Worm (Caenorhabditis elegans): Measurements from ENCODE around the gene B0303.11.

Gene B0303.11

ce11 chrIII:8743796-8744404 lies 33.7 kb upstream of the B0303.11 start, which contains the start of gene ZK370.6:
TSS of gene ZK370.6 (minus strand) at chrIII:8743846.
- TF ChIP-seq lin-14 (GFP tag; optimal IDR thresholded peaks at IDR 0.05) = peak; percentile 16
- TF ChIP-seq mef-2 (tag; optimal IDR thresholded peaks at IDR 0.05) = no peak

- no peak for TF ChIP-seq unc-30 (tag; optimal IDR thresholded peaks at IDR 0.05)
- TF ChIP-seq efl-1 (optimal IDR thresholded peaks at IDR 0.05) = no peak
- TF ChIP-seq efl-1 (GFP tag; optimal IDR thresholded peaks at IDR 0.05 in 1 of 2) = peak in 1 of 2 experiments; percentile 72
- peak; percentile 70 for TF ChIP-seq fkh-10 (GFP tag; optimal IDR thresholded peaks at IDR 0.05)
Measured at ce11 chrIII:8742584-8742983, 32.4 kb upstream of the B0303.11 start.

ce11 chrIII:8741955-8742354 lies 31.7 kb upstream of the B0303.11 start:
- TF ChIP-seq mep-1 (tag; optimal IDR thresholded peaks at IDR 0.05) (no peak), ceh-82 (tag; optimal IDR thresholded peaks at IDR 0.05) (no peak), sptf-1 (tag; optimal IDR thresholded peaks at IDR 0.05) (no peak), mab-9 (GFP tag; IDR thresholded peaks at IDR 0.05) (no peak), efl-1 (optimal IDR thresholded peaks at IDR 0.05) (no peak), efl-1 (GFP tag; optimal IDR thresholded peaks at IDR 0.05 in 1 of 2) (peak in 1 of 2 experiments; percentile 91), elt-2 (tag; optimal IDR thresholded peaks at IDR 0.05) (no peak), mdl-1 (tag; optimal IDR thresholded peaks at IDR 0.05) (no peak), alr-1 (tag; optimal IDR thresholded peaks at IDR 0.05; ENCODE audit: borderline replicate concordance) (no peak)

- TF ChIP-seq nhr-11 (tag; optimal IDR thresholded peaks at IDR 0.05) = peak; percentile 89
- peak; percentile 72 for TF ChIP-seq fkh-4 (tag; optimal IDR thresholded peaks at IDR 0.05; ENCODE audit: borderline replicate concordance)
- peak; percentile 92 for TF ChIP-seq isw-1 (GFP tag; IDR thresholded peaks at IDR 0.05)
- TF ChIP-seq mef-2 (tag; optimal IDR thresholded peaks at IDR 0.05) = peak; percentile 69
- no peak for TF ChIP-seq ces-1 (GFP tag; optimal IDR thresholded peaks at IDR 0.05)
- no peak for TF ChIP-seq pag-3 (tag; optimal IDR thresholded peaks at IDR 0.05; ENCODE audit: borderline replicate concordance, insufficient read depth)
- TF ChIP-seq unc-62 (GFP tag; optimal IDR thresholded peaks at IDR 0.05) = no peak
- TF ChIP-seq nhr-76 (tag; optimal IDR thresholded peaks at IDR 0.05) = no peak
- TF ChIP-seq efl-3 (GFP tag; optimal IDR thresholded peaks at IDR 0.05) = peak; percentile 53
- peak; percentile 68 for TF ChIP-seq mab-9 (GFP tag; IDR thresholded peaks at IDR 0.05)
- TF ChIP-seq ceh-88 (GFP tag; IDR thresholded peaks at IDR 0.05) = peak; percentile 78
- peak in 1 of 2 experiments; percentile 84 for TF ChIP-seq ztf-11 (tag; optimal IDR thresholded peaks at IDR 0.05)
- no peak for TF ChIP-seq tlp-1 (tag; optimal IDR thresholded peaks at IDR 0.05)
- peak; percentile 97 for TF ChIP-seq tbx-2 (tag; optimal IDR thresholded peaks at IDR 0.05)
- peak; percentile 32 for TF ChIP-seq hpl-2 (GFP tag; optimal IDR thresholded peaks at IDR 0.05)
- TF ChIP-seq ceh-63 (GFP tag; optimal IDR thresholded peaks at IDR 0.05) = no peak
- no peak for TF ChIP-seq pqm-1 (tag; optimal IDR thresholded peaks at IDR 0.05)
- TF ChIP-seq egl-13 (tag; optimal IDR thresholded peaks at IDR 0.05) = peak; percentile 93
- TF ChIP-seq rnt-1 (tag; optimal IDR thresholded peaks at IDR 0.05) = peak; percentile 97
- TF ChIP-seq nhr-237 (tag; optimal IDR thresholded peaks at IDR 0.05) = peak; percentile 45
- peak; percentile 75 for TF ChIP-seq vab-15 (tag; optimal IDR thresholded peaks at IDR 0.05)
- peak; percentile 66 for TF ChIP-seq F16B12.6 (tag; optimal IDR thresholded peaks at IDR 0.05)
- TF ChIP-seq sox-4 (tag; optimal IDR thresholded peaks at IDR 0.05) = peak; percentile 81
- peak; percentile 95 for TF ChIP-seq lsy-2 (tag; optimal IDR thresholded peaks at IDR 0.05)
- peak; percentile 52 for TF ChIP-seq ceh-90 (tag; optimal IDR thresholded peaks at IDR 0.05)
- TF ChIP-seq aly-2 (tag; optimal IDR thresholded peaks at IDR 0.05) = peak; percentile 78
- TF ChIP-seq lin-35 (GFP tag; optimal IDR thresholded peaks at IDR 0.05) = peak; percentile 99 to 100
- TF ChIP-seq ets-5 (GFP tag; IDR thresholded peaks at IDR 0.05) = no peak
- TF ChIP-seq dsc-1 (tag; optimal IDR thresholded peaks at IDR 0.05) = peak; percentile 96
- no peak for TF ChIP-seq egl-27 (tag; optimal IDR thresholded peaks at IDR 0.05)
- peak; percentile 84 for TF ChIP-seq snpc-4 (tag; optimal IDR thresholded peaks at IDR 0.05)
- no peak for TF ChIP-seq nhr-84 (tag; optimal IDR thresholded peaks at IDR 0.05)
- TF ChIP-seq fkh-8 (tag; optimal IDR thresholded peaks at IDR 0.05) = peak; percentile 91
- peak; percentile 89 for TF ChIP-seq zip-4 (GFP tag; optimal IDR thresholded peaks at IDR 0.05)
- peak; percentile 94 for TF ChIP-seq unc-86 (tag; optimal IDR thresholded peaks at IDR 0.05)
Measured at ce11 chrIII:8741276-8741860, 31.2 kb upstream of the B0303.11 start, which contains the start of gene pdhk-2. TSS of gene pdhk-2 (minus strand) at chrIII:8741412.

All from whole organism, L1 larva.